Worm (Caenorhabditis elegans) whole organism, midembryonic: ENCODE data around the gene lig-1.

Source experiments
- flt-1 ChIP-seq: fragments of 200-800 bp; sonication (Bioruptor generic); IDR thresholded peaks from 2 replicates; pipeline ENCODE4 v1.3.6; 2022; ENCODE audit warnings: missing genetic modification characterization, missing compliant biosample characterization
- med-1 ChIP-seq: sonication (generic microtip); optimal IDR thresholded peaks from 2 replicates; lab custom pipeline; 2017; ENCODE audit warnings: missing genetic modification characterization, mild to moderate bottlenecking, missing compliant biosample characterization, antibody characterized with exemption, missing genetic modification reagents; ENCODE audit not compliant: insufficient read depth

ce11 chrV:10773216-10773615, 40.7 kb upstream of the lig-1 start:
- TF ChIP-seq flt-1 (no peak), med-1 (no peak)
